Worm (Caenorhabditis elegans) whole organism, midembryonic: ENCODE results near the gene dpy-10.

ENCODE experiments used
- T22C8.4 ChIP-seq: fragments of 200-800 bp; sonication (Bioruptor generic); IDR thresholded peaks from 2 replicates; pipeline ENCODE4 v1.3.6; 2022; ENCODE audit warnings: missing genetic modification characterization, missing compliant biosample characterization
- klf-2 ChIP-seq: fragments of 200-800 bp; sonication (Bioruptor generic); conservative IDR thresholded peaks from 2 replicates; pipeline ENCODE4 v1.3.6; 2022; ENCODE audit warnings: missing genetic modification reagents, missing genetic modification characterization, missing compliant biosample characterization
- tab-1 ChIP-seq: fragments of 200-800 bp; sonication (Bioruptor generic); IDR thresholded peaks from 2 replicates; pipeline ENCODE4 v1.3.6; 2022; ENCODE audit warnings: missing genetic modification characterization, missing compliant biosample characterization
- ztf-23 ChIP-seq: fragments of 200-800 bp; sonication (Bioruptor generic); IDR thresholded peaks from 2 replicates; pipeline ENCODE4 v1.3.6; 2022; ENCODE audit warnings: missing genetic modification reagents, missing genetic modification characterization, missing compliant biosample characterization

DNA sequence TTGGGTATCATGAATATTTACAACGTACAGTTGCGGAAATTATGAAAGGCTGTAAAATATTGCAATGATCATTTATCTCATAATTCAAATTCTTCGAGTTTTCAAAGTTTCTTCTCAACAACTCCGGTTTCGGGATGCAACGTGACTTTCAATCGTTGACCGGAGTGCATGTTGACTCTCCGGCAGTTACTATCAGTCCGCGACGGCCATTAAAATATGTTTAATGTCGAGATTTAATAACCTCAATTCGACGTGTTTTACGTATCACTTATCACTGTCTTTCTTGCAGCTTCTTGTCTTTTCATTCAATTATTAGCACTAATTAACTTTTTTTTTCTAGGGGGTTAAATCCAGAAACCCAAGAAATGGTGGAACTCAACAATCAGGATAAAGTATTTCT, 6.2 kb upstream of the dpy-10 start, which contains the start of gene tsp-10:
- TF ChIP-seq T22C8.4 (GFP tag; lab: Robert Waterston, UW) = no peak
- TF ChIP-seq tab-1 (GFP tag; lab: Robert Waterston, UW) = no peak
- TF ChIP-seq klf-2 (GFP tag; lab: Robert Waterston, UW) = no peak
- TF ChIP-seq ztf-23 (GFP tag; lab: Robert Waterston, UW) = no peak
